Fruit fly (Drosophila melanogaster): ENCODE results near the gene Noc1.

Noc1 gene

dm6 chr3L:11118627-11119395 is 44.2 kb downstream of the Noc1 start (continued):
- TF ChIP-seq prd (optimal IDR thresholded peaks at IDR 0.05) (no peak), prd (GFP tag; IDR thresholded peaks at IDR 0.05) (peak; percentile 47; the same call in 2 of the 3 replicates), hbn (GFP tag; IDR thresholded peaks at IDR 0.05; ENCODE audit: partially characterized antibody) (0 out of 2 replicates have a peak, but pooled peaks have one; percentile 35), CG17912 (GFP tag; optimal IDR thresholded peaks at IDR 0.05) (peak; percentile 92), Sin3A (optimal IDR thresholded peaks at IDR 0.05) (no peak), CG10267 (tag; optimal IDR thresholded peaks at IDR 0.05) (peak; percentile 25), CG1832 (GFP tag; optimal IDR thresholded peaks at IDR 0.05) (no peak), MESR4 (GFP tag; optimal IDR thresholded peaks at IDR 0.05) (peak; percentile 41), CG42726 (GFP tag; IDR thresholded peaks at IDR 0.05; ENCODE audit: partially characterized antibody) (no peak), grau (tag; optimal IDR thresholded peaks at IDR 0.05) (peak; percentile 38), CG14965 (GFP tag; optimal IDR thresholded peaks at IDR 0.05; ENCODE audit: borderline replicate concordance) (no peak), tll (GFP tag; optimal IDR thresholded peaks at IDR 0.05) (peak in 1 of 2 experiments; percentile 56), CG15073 (GFP tag; optimal IDR thresholded peaks at IDR 0.05) (no peak), cg (GFP tag; optimal IDR thresholded peaks at IDR 0.05) (peak; percentile 99), wek (GFP tag; optimal IDR thresholded peaks at IDR 0.05) (peak; percentile 87), gro (GFP tag; optimal IDR thresholded peaks at IDR 0.05) (peak; percentile 72), H2.0 (GFP tag; IDR thresholded peaks at IDR 0.05) (peak; percentile 57; the same call in 1 of the 2 replicates), CG10147 (GFP tag; optimal IDR thresholded peaks at IDR 0.05) (peak; percentile 69), NfI (GFP tag; optimal IDR thresholded peaks at IDR 0.05) (peak; percentile 65), amos (GFP tag; IDR thresholded peaks at IDR 0.05; ENCODE audit: partially characterized antibody) (no peak; the same call in 1 of the 2 replicates), zen2 (GFP tag; IDR thresholded peaks at IDR 0.05; ENCODE audit: partially characterized antibody) (no peak), CG3995 (GFP tag; optimal IDR thresholded peaks at IDR 0.05) (no peak), Mes4 (GFP tag; optimal IDR thresholded peaks at IDR 0.05) (peak; percentile 76), en (GFP tag; optimal IDR thresholded peaks at IDR 0.05) (peak; percentile 47), CG13424 (tag; optimal IDR thresholded peaks at IDR 0.05) (peak; percentile 72), CG4854 (GFP tag; optimal IDR thresholded peaks at IDR 0.05) (peak; percentile 34), CG12299 (tag; optimal IDR thresholded peaks at IDR 0.05) (peak; percentile 87), CG3281 (GFP tag; optimal IDR thresholded peaks at IDR 0.05) (peak; percentile 74), sens-2 (GFP tag; IDR thresholded peaks at IDR 0.05) (peak; percentile 68), CG2199 (GFP tag; IDR thresholded peaks at IDR 0.05) (0 out of 3 replicates have a peak, but pooled peaks have one; percentile 71), GATAe (GFP tag; conservative IDR thresholded peaks at IDR 0.05) (no peak), CG6791 (GFP tag; IDR thresholded peaks at IDR 0.05; ENCODE audit: partially characterized antibody) (no peak), Hand (GFP tag; optimal IDR thresholded peaks at IDR 0.05) (peak; percentile 58), Drgx (GFP tag; IDR thresholded peaks at IDR 0.05) (peak; percentile 53; the same call in 1 of the 2 replicates), Dek (tag; optimal IDR thresholded peaks at IDR 0.05) (peak; percentile 55), CG12769 (tag; optimal IDR thresholded peaks at IDR 0.05) (peak; percentile 91), dimm (GFP tag; IDR thresholded peaks at IDR 0.05) (no peak), Abd-B (GFP tag; optimal IDR thresholded peaks at IDR 0.05) (no peak), Meics (GFP tag; optimal IDR thresholded peaks at IDR 0.05) (peak; percentile 74), CG11398 (GFP tag; optimal IDR thresholded peaks at IDR 0.05) (peak; percentile 68), CG10274 (GFP tag; optimal IDR thresholded peaks at IDR 0.05) (peak; percentile 12), E2f2 (GFP tag; IDR thresholded peaks at IDR 0.05) (peak; percentile 50; the same call in 1 of the 2 replicates), yki (optimal IDR thresholded peaks at IDR 0.05) (peak; percentile 26), PHDP (tag; optimal IDR thresholded peaks at IDR 0.05) (peak; percentile 55), Optix (GFP tag; IDR thresholded peaks at IDR 0.05) (peak; percentile 57; the same call in 1 of the 3 replicates), repo (GFP tag; optimal IDR thresholded peaks at IDR 0.05) (peak; percentile 49), sc (optimal IDR thresholded peaks at IDR 0.05) (no peak), sc (GFP tag; optimal IDR thresholded peaks at IDR 0.05) (peak; percentile 73)
